Worm (Caenorhabditis elegans) whole organism, midembryonic: ENCODE data around the gene Y73B6BL.289.

ENCODE experiments used
- T22C8.4 ChIP-seq: fragments of 200-800 bp; sonication (Bioruptor generic); IDR thresholded peaks from 2 replicates; pipeline ENCODE4 v1.3.6; 2022; ENCODE audit warnings: missing genetic modification characterization, missing compliant biosample characterization
- cog-1 ChIP-seq: sonication (generic microtip); optimal IDR thresholded peaks from 2 replicates; lab custom pipeline; 2016; ENCODE audit warnings: missing genetic modification characterization, missing compliant biosample characterization
- flt-1 ChIP-seq: fragments of 200-800 bp; sonication (Bioruptor generic); IDR thresholded peaks from 2 replicates; pipeline ENCODE4 v1.3.6; 2022; ENCODE audit warnings: missing genetic modification characterization, missing compliant biosample characterization
- klf-2 ChIP-seq: fragments of 200-800 bp; sonication (Bioruptor generic); conservative IDR thresholded peaks from 2 replicates; pipeline ENCODE4 v1.3.6; 2022; ENCODE audit warnings: missing genetic modification reagents, missing genetic modification characterization, missing compliant biosample characterization
- med-1 ChIP-seq: sonication (generic microtip); optimal IDR thresholded peaks from 2 replicates; lab custom pipeline; 2017; ENCODE audit warnings: missing genetic modification characterization, mild to moderate bottlenecking, missing compliant biosample characterization, antibody characterized with exemption, missing genetic modification reagents; ENCODE audit not compliant: insufficient read depth
- ztf-23 ChIP-seq: fragments of 200-800 bp; sonication (Bioruptor generic); IDR thresholded peaks from 2 replicates; pipeline ENCODE4 v1.3.6; 2022; ENCODE audit warnings: missing genetic modification reagents, missing genetic modification characterization, missing compliant biosample characterization
- ztf-29 ChIP-seq: fragments of 200-800 bp; sonication (Bioruptor generic); IDR thresholded peaks from 2 replicates; pipeline ENCODE4 v1.3.6; 2022; ENCODE audit warnings: missing genetic modification reagents, missing genetic modification characterization, missing compliant biosample characterization

ce11 chrIV:6378398-6378797, 31.1 kb downstream of the Y73B6BL.289 start:
- TF ChIP-seq flt-1 (GFP tag; lab: Robert Waterston, UW) (no peak), med-1 (GFP tag; lab: Kevin White, UChicago) (no peak), ztf-29 (no peak), cog-1 (tag; lab: Kevin White, UChicago) (no peak), klf-2 (GFP tag; lab: Robert Waterston, UW) (no peak), T22C8.4 (GFP tag; lab: Robert Waterston, UW) (no peak), ztf-23 (GFP tag; lab: Robert Waterston, UW) (no peak)
